Worm (Caenorhabditis elegans): Measurements from ENCODE around the gene Y46G5A.18.

DNA sequence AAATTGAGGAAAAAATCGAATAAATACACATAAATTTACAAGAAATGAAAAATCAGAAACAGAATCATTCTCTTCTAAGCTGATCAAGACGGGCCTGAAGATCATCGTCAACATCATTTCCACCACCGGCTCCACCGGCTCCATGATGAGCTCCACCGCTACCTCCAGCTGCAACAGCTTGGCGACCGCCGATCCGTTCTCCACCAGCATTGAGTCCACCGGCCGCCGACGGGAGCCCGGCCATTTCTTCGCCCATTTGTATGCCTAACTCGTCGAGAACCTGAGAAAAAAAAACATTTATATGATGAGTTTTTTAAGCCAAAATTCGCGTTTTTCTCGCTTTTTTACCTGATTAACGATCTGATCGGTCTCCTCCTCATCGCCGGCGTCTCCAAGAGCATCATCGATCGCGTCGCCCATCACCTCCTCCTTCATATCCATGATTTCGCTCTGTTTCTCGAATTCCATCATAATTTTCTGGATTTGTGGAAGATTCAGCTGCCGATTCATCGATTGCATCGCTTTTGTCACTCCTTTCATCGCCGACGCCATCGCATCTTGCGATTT, 37.7 kb downstream of the Y46G5A.18 start:
- no peak for TF ChIP-seq W03F9.2 (tag; optimal IDR thresholded peaks at IDR 0.05)
- no peak for TF ChIP-seq him-1 (tag; optimal IDR thresholded peaks at IDR 0.05)

All from whole organism, L4/young adult.